Worm (Caenorhabditis elegans): ENCODE measurements around the gene K11H12.5.

DNA sequence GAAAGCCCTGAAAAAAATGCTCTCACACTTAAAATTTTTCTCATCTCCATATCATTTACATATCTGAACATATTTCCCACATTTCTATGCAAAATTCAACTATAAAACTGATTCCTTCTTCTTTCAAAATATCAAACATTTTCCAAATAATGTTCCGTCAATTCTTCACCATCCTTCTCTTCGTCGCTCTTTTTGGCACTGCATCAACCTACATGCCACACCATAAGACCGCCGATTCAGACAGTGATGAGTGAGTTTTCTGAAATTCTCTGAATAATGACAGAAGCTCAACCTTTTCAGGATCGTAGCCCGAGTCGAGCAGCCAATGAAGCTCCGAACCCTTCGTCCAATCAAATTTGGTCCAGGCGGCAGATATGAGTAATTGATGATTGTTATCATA lies at the start of gene K11H12.5:
- TF ChIP-seq dao-5 (tag; optimal IDR thresholded peaks at IDR 0.05) (no peak), him-1 (tag; optimal IDR thresholded peaks at IDR 0.05) (no peak), W03F9.2 (tag; optimal IDR thresholded peaks at IDR 0.05) (no peak)

All from whole organism, L4/young adult.